Fruit fly (Drosophila melanogaster) Kc167 (cell line): Measurements from ENCODE around the gene CG32320.

ENCODE experiments used
- h ChIP-seq: fragments of >200 bp; optimal IDR thresholded peaks from 3 replicates; lab custom pipeline; 2018; ENCODE audit warnings: missing external identifiers
- psq ChIP-seq: fragments of >200 bp; optimal IDR thresholded peaks from 2 replicates; lab custom pipeline; 2017; ENCODE audit warnings: missing external identifiers
- ttk ChIP-seq: sonication (Bioruptor generic); optimal IDR thresholded peaks from 2 replicates; lab custom pipeline; 2017; ENCODE audit warnings: missing external identifiers

- TF ChIP-seq psq (lab: Kevin White, UChicago) (no peak), ttk (no peak), h (lab: Kevin White, UChicago) (no peak)
These were observed 44.5 kb downstream of the CG32320 start for dm6 chr3L:1442906-1443305.
